Worm (Caenorhabditis elegans) whole organism, late embryonic: ENCODE data around the gene F56C9.6.

Experiments
- ceh-14 ChIP-seq: sonication (generic microtip); optimal IDR thresholded peaks from 2 replicates; lab custom pipeline; 2016; ENCODE audit warnings: missing genotype, missing genetic modification characterization, missing compliant biosample characterization
- ceh-19 ChIP-seq: fragments of 200-800 bp; sonication (Bioruptor generic); optimal IDR thresholded peaks from 2 replicates; lab custom pipeline; 2018; ENCODE audit warnings: mild to moderate bottlenecking, missing genetic modification characterization, missing compliant biosample characterization
- ceh-24 ChIP-seq: sonication (generic microtip); optimal IDR thresholded peaks from 2 replicates; lab custom pipeline; 2016; ENCODE audit warnings: mild to moderate bottlenecking, missing genetic modification characterization, missing compliant biosample characterization
- ceh-45 ChIP-seq: fragments of 200-800 bp; sonication (Bioruptor generic); IDR thresholded peaks from 2 replicates; pipeline ENCODE4 v1.3.6; 2022; ENCODE audit warnings: missing genetic modification reagents, missing genetic modification characterization, missing compliant biosample characterization
- fkh-10 ChIP-seq: fragments of 150-350 bp; optimal IDR thresholded peaks from 2 replicates; lab custom pipeline; 2014; ENCODE audit warnings: missing biosample characterization, missing genetic modification reagents, missing genetic modification characterization
- gmeb-2 ChIP-seq: sonication (generic microtip); optimal IDR thresholded peaks from 2 replicates; lab custom pipeline; 2016; ENCODE audit warnings: missing genetic modification characterization, inconsistent platforms, missing compliant biosample characterization
- nfya-1 ChIP-seq: sonication (generic microtip); optimal IDR thresholded peaks from 2 replicates; lab custom pipeline; 2017; ENCODE audit warnings: missing genetic modification characterization, mild to moderate bottlenecking, missing compliant biosample characterization, antibody characterized with exemption, moderate library complexity

DNA sequence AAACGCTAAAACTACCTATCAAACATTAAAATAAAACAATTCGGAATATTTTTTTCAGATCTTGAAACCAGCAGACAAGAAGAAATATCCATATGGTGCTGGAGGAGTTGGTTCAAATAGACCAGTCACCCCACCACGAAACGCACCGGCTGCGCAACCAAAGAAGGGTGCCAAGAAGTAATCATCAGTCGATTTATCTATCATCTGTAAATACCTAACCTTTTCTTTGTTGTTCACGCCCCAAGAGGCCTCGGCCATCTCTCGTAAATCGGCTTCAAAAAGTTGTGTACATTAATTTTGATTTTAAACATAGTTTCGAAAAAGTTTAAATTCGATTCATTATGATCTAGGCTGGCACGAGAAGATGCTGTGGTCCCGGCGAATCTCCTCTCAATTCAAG lies 27.4 kb upstream of the F56C9.6 start:
- TF ChIP-seq ceh-45 (no peak), fkh-10 (GFP tag; lab: Kevin White, UChicago) (no peak), nfya-1 (tag; lab: Kevin White, UChicago) (no peak), ceh-14 (no peak), gmeb-2 (tag; lab: Kevin White, UChicago) (no peak), ceh-19 (GFP tag; lab: Kevin White, UChicago) (no peak), ceh-24 (tag; lab: Kevin White, UChicago) (no peak)
